Fruit fly (Drosophila melanogaster) Kc167 (cell line): ENCODE measurements around the gene CG42271.

Experiments used
- Myc ChIP-seq: fragments of >200 bp; optimal IDR thresholded peaks from 2 replicates; lab custom pipeline; 2017; ENCODE audit warnings: missing external identifiers
- Sin3A ChIP-seq: fragments of >200 bp; optimal IDR thresholded peaks from 2 replicates; lab custom pipeline; 2018; ENCODE audit warnings: missing external identifiers
- h ChIP-seq: fragments of >200 bp; optimal IDR thresholded peaks from 3 replicates; lab custom pipeline; 2018; ENCODE audit warnings: missing external identifiers
- insv ChIP-seq: fragments of >200 bp; optimal IDR thresholded peaks from 3 replicates; lab custom pipeline; 2018; ENCODE audit warnings: missing external identifiers
- psq ChIP-seq: fragments of >200 bp; optimal IDR thresholded peaks from 2 replicates; lab custom pipeline; 2017; ENCODE audit warnings: missing external identifiers
- ttk ChIP-seq: sonication (Bioruptor generic); optimal IDR thresholded peaks from 2 replicates; lab custom pipeline; 2017; ENCODE audit warnings: missing external identifiers

DNA sequence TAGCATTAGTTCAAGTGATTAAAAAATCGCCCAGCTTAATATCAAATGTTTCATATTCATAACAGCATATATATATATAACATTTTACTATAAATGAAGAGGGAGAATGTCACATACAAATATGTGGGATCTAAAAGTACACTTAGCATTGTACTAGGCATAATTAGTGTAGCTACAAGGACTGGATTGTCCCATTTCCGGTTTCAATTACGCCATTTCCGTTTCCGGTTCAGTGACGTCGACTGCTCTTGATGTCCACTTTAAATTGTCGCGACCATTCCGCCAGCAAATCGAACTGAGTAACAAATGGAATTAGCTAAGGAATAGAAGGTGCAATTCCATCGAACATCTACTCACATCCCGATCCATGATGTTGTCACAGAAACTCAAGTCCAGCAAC, 602 bp upstream of the CG42271 start:
- TF ChIP-seq insv (no peak), h (lab: Kevin White, UChicago) (no peak), Sin3A (lab: Kevin White, UChicago) (no peak), Myc (lab: Kevin White, UChicago) (no peak), psq (lab: Kevin White, UChicago) (no peak), ttk (lab: Kevin White, UChicago) (no peak)
